Worm (Caenorhabditis elegans): ENCODE data around the gene cid-1.

ce11 chrIII:5180588-5180987, 6.9 kb downstream of the cid-1 start:
- TF ChIP-seq ceh-28 (tag; optimal IDR thresholded peaks at IDR 0.05) = no peak
- no peak for TF ChIP-seq unc-62 (GFP tag; optimal IDR thresholded peaks at IDR 0.05)
- TF ChIP-seq nhr-77 (tag; optimal IDR thresholded peaks at IDR 0.05) = no peak
- TF ChIP-seq ztf-11 (tag; optimal IDR thresholded peaks at IDR 0.05) = no peak
- no peak for TF ChIP-seq ama-1 (optimal IDR thresholded peaks at IDR 0.05)
- no peak for TF ChIP-seq ceh-82 (tag; optimal IDR thresholded peaks at IDR 0.05)
- TF ChIP-seq fkh-10 (GFP tag; optimal IDR thresholded peaks at IDR 0.05) = no peak
- no peak for TF ChIP-seq nhr-237 (tag; optimal IDR thresholded peaks at IDR 0.05)
- TF ChIP-seq tbx-2 (tag; optimal IDR thresholded peaks at IDR 0.05) = no peak
- TF ChIP-seq nhr-11 (tag; optimal IDR thresholded peaks at IDR 0.05) = no peak
- TF ChIP-seq nhr-76 (tag; optimal IDR thresholded peaks at IDR 0.05) = no peak

All from whole organism, L3 larva.